Fruit fly (Drosophila melanogaster) whole organism, prepupa: ENCODE results near the gene frc.
A peak's percentile ranks its signal among the peaks of the same experiment; 100 is the strongest.

Source experiments
- CG10631 ChIP-seq: fragments of 200-800 bp; sonication (Bioruptor generic); optimal IDR thresholded peaks from 2 replicates; lab custom pipeline; 2016; ENCODE audit warnings: missing biosample characterization, missing genetic modification characterization
- CG15336 ChIP-seq: fragments of 200-800 bp; sonication (Bioruptor generic); IDR thresholded peaks from 2 replicates; pipeline ENCODE4 v1.3.6; 2022; ENCODE audit warnings: missing biosample characterization, missing genetic modification characterization
- CG1621 ChIP-seq: fragments of 200-800 bp; sonication (Bioruptor generic); optimal IDR thresholded peaks from 3 replicates; lab custom pipeline; 2018; ENCODE audit warnings: missing biosample characterization, mild to moderate bottlenecking, missing genetic modification characterization
- CG16779 ChIP-seq: fragments of 200-800 bp; sonication (Bioruptor generic); optimal IDR thresholded peaks from 3 replicates; lab custom pipeline; 2017; ENCODE audit warnings: missing biosample characterization, mild to moderate bottlenecking, missing genetic modification characterization
- CG3032 ChIP-seq: fragments of 200-800 bp; optimal IDR thresholded peaks from 2 replicates; lab custom pipeline; 2019; ENCODE audit warnings: missing biosample characterization, mild to moderate bottlenecking, missing genetic modification characterization, moderate library complexity
- CG32006 ChIP-seq: fragments of 200-800 bp; sonication (Bioruptor generic); optimal IDR thresholded peaks from 3 replicates; lab custom pipeline; 2017; ENCODE audit warnings: missing biosample characterization, mild to moderate bottlenecking, missing genetic modification characterization
- CG34406 ChIP-seq: fragments of 200-800 bp; sonication (Bioruptor generic); optimal IDR thresholded peaks from 3 replicates; lab custom pipeline; 2016; ENCODE audit warnings: missing biosample characterization, missing genetic modification characterization
- CG3919 ChIP-seq: fragments of 200-800 bp; sonication (Bioruptor generic); optimal IDR thresholded peaks from 3 replicates; lab custom pipeline; 2016; ENCODE audit warnings: missing biosample characterization, missing genetic modification characterization
- CG4318 ChIP-seq: fragments of 200-800 bp; sonication (Bioruptor generic); optimal IDR thresholded peaks from 3 replicates; lab custom pipeline; 2017; ENCODE audit warnings: missing biosample characterization, mild to moderate bottlenecking, missing genetic modification characterization
- CG6163 ChIP-seq: fragments of 200-800 bp; sonication (Bioruptor generic); IDR thresholded peaks from 3 replicates; pipeline ENCODE4 v1.3.6; 2022; ENCODE audit warnings: missing biosample characterization, missing genetic modification characterization
- CG6276 ChIP-seq: fragments of 200-800 bp; sonication (Bioruptor generic); optimal IDR thresholded peaks from 2 replicates; lab custom pipeline; 2017; ENCODE audit warnings: missing biosample characterization, mild to moderate bottlenecking, missing genetic modification characterization
- CG6792 ChIP-seq: fragments of 200-800 bp; sonication (Bioruptor generic); optimal IDR thresholded peaks from 3 replicates; lab custom pipeline; 2016; ENCODE audit warnings: missing biosample characterization, missing genetic modification characterization
- CG8119 ChIP-seq: fragments of 200-800 bp; sonication (Bioruptor generic); IDR thresholded peaks from 3 replicates; pipeline ENCODE4 v1.3.6; 2022; ENCODE audit warnings: missing biosample characterization, missing genetic modification characterization
- CG8632 ChIP-seq: fragments of 200-800 bp; sonication (Bioruptor generic); optimal IDR thresholded peaks from 3 replicates; lab custom pipeline; 2016; ENCODE audit warnings: missing biosample characterization, missing genetic modification characterization
- CG9139 ChIP-seq: fragments of 200-800 bp; sonication (Bioruptor generic); optimal IDR thresholded peaks from 3 replicates; lab custom pipeline; 2017; ENCODE audit warnings: missing biosample characterization, mild to moderate bottlenecking, missing genetic modification characterization
- Eip75B ChIP-seq: fragments of 200-800 bp; sonication (Bioruptor generic); optimal IDR thresholded peaks from 3 replicates; lab custom pipeline; 2016; ENCODE audit warnings: missing biosample characterization, missing genetic modification characterization
- Ets21C ChIP-seq: fragments of 200-800 bp; sonication (Bioruptor generic); optimal IDR thresholded peaks from 3 replicates; lab custom pipeline; 2016; ENCODE audit warnings: missing biosample characterization, missing genetic modification characterization
- Ets96B ChIP-seq: fragments of 200-800 bp; optimal IDR thresholded peaks from 2 replicates; lab custom pipeline; 2019; ENCODE audit warnings: missing biosample characterization, mild to moderate bottlenecking, missing genetic modification characterization, moderate library complexity
- Gug ChIP-seq: fragments of 200-800 bp; sonication (Bioruptor generic); IDR thresholded peaks from 2 replicates; pipeline ENCODE4 v1.3.6; 2022; ENCODE audit warnings: missing biosample characterization, missing genetic modification characterization
- Hr38 ChIP-seq: sonication (Bioruptor generic); optimal IDR thresholded peaks from 2 replicates; lab custom pipeline; 2016; ENCODE audit warnings: missing biosample characterization, missing genetic modification characterization
- Hr39 ChIP-seq: fragments of 200-800 bp; sonication (Bioruptor generic); optimal IDR thresholded peaks from 2 replicates; lab custom pipeline; 2016; ENCODE audit warnings: missing biosample characterization, missing genetic modification characterization
- Hr4 ChIP-seq: fragments of 200-800 bp; sonication (Bioruptor generic); optimal IDR thresholded peaks from 3 replicates; lab custom pipeline; 2016; ENCODE audit warnings: missing biosample characterization, missing genetic modification characterization
- Lpt ChIP-seq: fragments of 200-800 bp; sonication (Bioruptor generic); optimal IDR thresholded peaks from 3 replicates; lab custom pipeline; 2016; ENCODE audit warnings: missing biosample characterization, missing genetic modification characterization
- OdsH ChIP-seq: fragments of 200-800 bp; sonication (Bioruptor generic); optimal IDR thresholded peaks from 3 replicates; lab custom pipeline; 2016; ENCODE audit warnings: missing biosample characterization, missing genetic modification characterization
- achi ChIP-seq: fragments of 200-800 bp; sonication (Bioruptor generic); optimal IDR thresholded peaks from 3 replicates; lab custom pipeline; 2016; ENCODE audit warnings: missing biosample characterization, missing genetic modification characterization
- cyc ChIP-seq: fragments of 200-800 bp; sonication (Bioruptor generic); optimal IDR thresholded peaks from 3 replicates; lab custom pipeline; 2016; ENCODE audit warnings: missing biosample characterization, missing genetic modification characterization
- dac ChIP-seq: fragments of 200-800 bp; sonication (Bioruptor generic); optimal IDR thresholded peaks from 2 replicates; lab custom pipeline; 2017; ENCODE audit warnings: missing biosample characterization, mild to moderate bottlenecking, missing genetic modification characterization
- eg ChIP-seq: fragments of 200-800 bp; sonication (Bioruptor generic); IDR thresholded peaks from 3 replicates; pipeline ENCODE4 v1.3.6; 2022; ENCODE audit warnings: missing biosample characterization, missing genetic modification characterization
- esn ChIP-seq: fragments of 200-800 bp; sonication (Bioruptor generic); optimal IDR thresholded peaks from 2 replicates; lab custom pipeline; 2016; ENCODE audit warnings: missing biosample characterization, mild to moderate bottlenecking, missing genetic modification characterization, moderate library complexity
- fd59A ChIP-seq: fragments of 200-800 bp; sonication (Bioruptor generic); optimal IDR thresholded peaks from 2 replicates; lab custom pipeline; 2017; ENCODE audit warnings: missing biosample characterization, mild to moderate bottlenecking, missing genetic modification characterization, missing genetic modification reagents
- fd85E ChIP-seq: fragments of 200-800 bp; sonication (Bioruptor generic); optimal IDR thresholded peaks from 3 replicates; lab custom pipeline; 2016; ENCODE audit warnings: missing biosample characterization, missing genetic modification characterization
- fkh ChIP-seq: fragments of 200-800 bp; sonication (Bioruptor generic); optimal IDR thresholded peaks from 3 replicates; lab custom pipeline; 2017; ENCODE audit warnings: missing biosample characterization, mild to moderate bottlenecking, missing genetic modification characterization, moderate library complexity
- net ChIP-seq: fragments of 200-800 bp; sonication (Bioruptor generic); optimal IDR thresholded peaks from 3 replicates; lab custom pipeline; 2016; ENCODE audit warnings: missing biosample characterization, missing genetic modification characterization
- spab ChIP-seq: fragments of 200-800 bp; sonication (Bioruptor generic); optimal IDR thresholded peaks from 2 replicates; lab custom pipeline; 2017; ENCODE audit warnings: missing biosample characterization, mild to moderate bottlenecking, missing genetic modification characterization, missing genetic modification reagents
- ss ChIP-seq, 2 experiments: fragments of 200-800 bp; sonication (Bioruptor generic); optimal IDR thresholded peaks; 2 replicates in 1 of 2; 3 replicates in 1 of 2; lab custom pipeline; 2017 to 2018; ENCODE audit warnings: mild to moderate bottlenecking in 2 of 2, missing biosample characterization in 2 of 2, missing genetic modification characterization in 2 of 2, moderate library complexity in 1 of 2

frc gene

dm6 chr3L:17391132-17391531 lies 41.9 kb downstream of the frc start:
- TF ChIP-seq dac (GFP tag; lab: Kevin White, UChicago) (no peak), CG10631 (GFP tag; lab: Kevin White, UChicago) (no peak), CG6792 (no peak), CG8632 (GFP tag; lab: Kevin White, UChicago) (no peak), CG6163 (GFP tag; lab: Robert Waterston, UW) (no peak)

- TF ChIP-seq CG32006 (no peak), CG4318 (GFP tag; lab: Kevin White, UChicago) (no peak), CG6276 (no peak), Hr39 (GFP tag; lab: Kevin White, UChicago) (no peak), Hr38 (GFP tag; lab: Kevin White, UChicago) (no peak), esn (GFP tag; lab: Kevin White, UChicago) (no peak), achi (GFP tag; lab: Kevin White, UChicago) (no peak), Hr4 (GFP tag; lab: Kevin White, UChicago) (no peak)
Observed at dm6 chr3L:17388895-17389294, 44.1 kb downstream of the frc start, which contains the start of gene CG13731. Gene CG13731, minus strand, starts transcription at chr3L:17388956.

- no peak for TF ChIP-seq cyc (GFP tag; lab: Kevin White, UChicago)
- no peak for TF ChIP-seq Ets96B (tag; lab: Kevin White, UChicago)
- no peak for TF ChIP-seq fd59A (GFP tag; lab: Kevin White, UChicago)
- no peak for TF ChIP-seq CG4318 (GFP tag; lab: Kevin White, UChicago)
- TF ChIP-seq Ets21C = no peak
- TF ChIP-seq eg (GFP tag; lab: Robert Waterston, UW) = no peak
- no peak for TF ChIP-seq CG1621
Observed at dm6 chr3L:17386612-17387382, 46.2 kb downstream of the frc start.

dm6 chr3L:17383714-17384113 lies 49.3 kb downstream of the frc start:
- TF ChIP-seq Hr38 (GFP tag; lab: Kevin White, UChicago) (no peak), Gug (GFP tag; lab: Robert Waterston, UW) (no peak)

- no peak for TF ChIP-seq net (GFP tag; lab: Kevin White, UChicago)
- no peak for TF ChIP-seq CG34406 (GFP tag; lab: Kevin White, UChicago)
Observed at dm6 chr3L:17383285-17383684, 49.7 kb downstream of the frc start.

dm6 chr3L:17382628-17383027 lies 50.4 kb downstream of the frc start, which contains the start of gene CG13728:
Gene CG13728, minus strand, starts transcription at chr3L:17382728.
- TF ChIP-seq CG9139 = no peak

- TF ChIP-seq eg (GFP tag; lab: Robert Waterston, UW) (no peak), ss (GFP tag; optimal IDR thresholded peaks at IDR 0.05; lab: Kevin White, UChicago) (peak in 1 of 2 experiments; percentile 86), fd85E (GFP tag; lab: Kevin White, UChicago) (no peak)
- TF ChIP-seq, all 60 proteins: peak for 1
Observed at dm6 chr3L:17381990-17382389, 51.0 kb downstream of the frc start.

dm6 chr3L:17379311-17379710 lies 53.7 kb downstream of the frc start, which contains the start of gene Cad74A:
Gene Cad74A, minus strand, starts transcription at chr3L:17379530.
- TF ChIP-seq CG16779 (tag; lab: Kevin White, UChicago) = no peak
- no peak for TF ChIP-seq Hr38 (GFP tag; lab: Kevin White, UChicago)
- peak; percentile 32 for TF ChIP-seq Lpt (GFP tag; lab: Kevin White, UChicago)
- peak; percentile 52; the same call in 2 of the 3 replicates for TF ChIP-seq eg (GFP tag; lab: Robert Waterston, UW)
- TF ChIP-seq CG1621 = peak; percentile 91
- TF ChIP-seq CG3919 (GFP tag; lab: Kevin White, UChicago) = no peak
- TF ChIP-seq fd85E (GFP tag; lab: Kevin White, UChicago) = no peak
- TF ChIP-seq ss (GFP tag; optimal IDR thresholded peaks at IDR 0.05; lab: Kevin White, UChicago) = peak in 1 of 2 experiments; percentile 46
- TF ChIP-seq fkh (GFP tag; lab: Kevin White, UChicago) = peak; percentile 8
- no peak for TF ChIP-seq dac (GFP tag; lab: Kevin White, UChicago)
- TF ChIP-seq CG3032 = no peak
- TF ChIP-seq achi (GFP tag; lab: Kevin White, UChicago) = no peak
- no peak for TF ChIP-seq Hr39 (GFP tag; lab: Kevin White, UChicago)
- no peak for TF ChIP-seq spab (GFP tag; lab: Kevin White, UChicago)
- TF ChIP-seq net (GFP tag; lab: Kevin White, UChicago) = no peak
- no peak for TF ChIP-seq Ets96B (tag; lab: Kevin White, UChicago)
- TF ChIP-seq CG15336 (GFP tag; lab: Robert Waterston, UW) = peak; percentile 55; the same call in 1 of the 2 replicates
- TF ChIP-seq CG8119 = peak; percentile 51; the same call in 2 of the 3 replicates
- TF ChIP-seq OdsH = no peak
- TF ChIP-seq Eip75B (GFP tag; lab: Kevin White, UChicago) = peak; percentile 18
